Worm (Caenorhabditis elegans) whole organism, L1 larva: ENCODE data around the gene H41C03.2.

ENCODE experiments used
- Y116A8C.19 ChIP-seq: sonication (generic microtip); optimal IDR thresholded peaks from 2 replicates; lab custom pipeline; 2016; ENCODE audit warnings: missing compliant biosample characterization, missing genetic modification characterization, borderline replicate concordance
- ama-1 ChIP-seq: fragments of 150-350 bp; optimal IDR thresholded peaks from 2 replicates; lab custom pipeline; 2014
- efl-1 ChIP-seq, 4 experiments: fragments of 150-350 bp; optimal IDR thresholded peaks in 3 of 4; peaks in 1 of 4; 1 replicate in 1 of 4; 2 replicates in 3 of 4; lab custom pipeline; 2014; ENCODE audit warnings: missing biosample characterization in 2 of 4, missing genetic modification characterization in 2 of 4, missing genetic modification reagents in 2 of 4
- fkh-4 ChIP-seq: sonication (generic microtip); optimal IDR thresholded peaks from 2 replicates; lab custom pipeline; 2016; ENCODE audit warnings: missing compliant biosample characterization, missing genetic modification characterization, borderline replicate concordance
- lin-35 ChIP-seq, 2 experiments: fragments of 150-350 bp; optimal IDR thresholded peaks; 2 replicates each; lab custom pipeline; 2014; ENCODE audit warnings: missing biosample characterization in 2 of 2, missing genetic modification characterization in 2 of 2, missing genetic modification reagents in 2 of 2
- lin-39 ChIP-seq: fragments of 150-350 bp; optimal IDR thresholded peaks from 2 replicates; lab custom pipeline; 2014; ENCODE audit warnings: missing biosample characterization, missing genetic modification reagents, missing genetic modification characterization
- nhr-11 ChIP-seq: fragments of 150-350 bp; optimal IDR thresholded peaks from 2 replicates; lab custom pipeline; 2014; ENCODE audit warnings: missing biosample characterization, missing genetic modification characterization
- nhr-76 ChIP-seq: sonication (generic microtip); optimal IDR thresholded peaks from 2 replicates; lab custom pipeline; 2017; ENCODE audit warnings: missing biosample characterization, missing genetic modification characterization
- nhr-84 ChIP-seq: sonication (generic microtip); optimal IDR thresholded peaks from 2 replicates; lab custom pipeline; 2017; ENCODE audit warnings: missing biosample characterization, missing genetic modification characterization
- tbx-2 ChIP-seq: sonication (generic microtip); optimal IDR thresholded peaks from 2 replicates; lab custom pipeline; 2016; ENCODE audit warnings: missing genetic modification characterization, missing compliant biosample characterization
- unc-62 ChIP-seq: fragments of 150-350 bp; optimal IDR thresholded peaks from 2 replicates; lab custom pipeline; 2014; ENCODE audit warnings: missing biosample characterization, missing genetic modification reagents, missing genetic modification characterization
- zag-1 ChIP-seq: fragments of 150-350 bp; optimal IDR thresholded peaks from 2 replicates; lab custom pipeline; 2014; ENCODE audit warnings: missing biosample characterization, missing genetic modification characterization

DNA sequence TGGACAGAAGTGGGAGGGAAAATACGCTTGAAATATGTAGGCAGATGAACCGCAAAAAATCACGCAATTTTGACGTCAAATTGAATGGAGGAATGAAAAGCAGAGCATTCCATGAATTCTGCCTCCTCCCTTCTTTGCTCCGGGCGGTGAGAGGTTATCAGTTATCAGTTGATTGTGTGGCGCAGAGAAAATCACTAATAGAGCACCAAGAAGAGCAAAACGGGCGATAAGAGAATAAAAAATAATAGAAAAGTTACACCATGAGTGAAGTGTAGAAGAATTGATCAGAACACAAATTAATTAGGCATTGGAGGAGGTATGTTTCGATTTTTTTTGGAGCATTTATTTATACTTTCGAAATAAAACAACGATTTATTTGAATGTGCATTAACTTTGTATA is 45.3 kb downstream of the H41C03.2 start:
- no peak for TF ChIP-seq efl-1 (optimal IDR thresholded peaks at IDR 0.05; lab: Kevin White, UChicago)
- TF ChIP-seq efl-1 (GFP tag; optimal IDR thresholded peaks at IDR 0.05 in 1 of 2; lab: Kevin White, UChicago) = peak in 1 of 2 experiments; percentile 84
- no peak for TF ChIP-seq fkh-4 (tag; lab: Kevin White, UChicago)
- TF ChIP-seq nhr-11 (tag; lab: Kevin White, UChicago) = no peak
- no peak for TF ChIP-seq zag-1 (tag; lab: Kevin White, UChicago)
- TF ChIP-seq lin-35 (GFP tag; optimal IDR thresholded peaks at IDR 0.05; lab: Kevin White, UChicago) = no peak
- TF ChIP-seq ama-1 = no peak
- TF ChIP-seq unc-62 (GFP tag; lab: Kevin White, UChicago) = no peak
- TF ChIP-seq Y116A8C.19 (tag; lab: Kevin White, UChicago) = no peak
- TF ChIP-seq lin-39 (tag; lab: Kevin White, UChicago) = no peak
- no peak for TF ChIP-seq nhr-76 (tag; lab: Kevin White, UChicago)
- TF ChIP-seq tbx-2 (tag; lab: Kevin White, UChicago) = no peak
- TF ChIP-seq nhr-84 = no peak
